Fruit fly (Drosophila melanogaster) whole organism, embryonic: ENCODE measurements around the gene nop5.

Source experiments
- ase ChIP-seq: fragments of 200-800 bp; sonication (Bioruptor generic); IDR thresholded peaks from 3 replicates; pipeline ENCODE4 v1.3.6; 2022; ENCODE audit warnings: missing biosample characterization, missing genetic modification characterization
- run ChIP-seq: fragments of 200-800 bp; sonication (Bioruptor generic); optimal IDR thresholded peaks from 3 replicates; lab custom pipeline; 2018; ENCODE audit warnings: missing biosample characterization, mild to moderate bottlenecking, missing genetic modification characterization

DNA sequence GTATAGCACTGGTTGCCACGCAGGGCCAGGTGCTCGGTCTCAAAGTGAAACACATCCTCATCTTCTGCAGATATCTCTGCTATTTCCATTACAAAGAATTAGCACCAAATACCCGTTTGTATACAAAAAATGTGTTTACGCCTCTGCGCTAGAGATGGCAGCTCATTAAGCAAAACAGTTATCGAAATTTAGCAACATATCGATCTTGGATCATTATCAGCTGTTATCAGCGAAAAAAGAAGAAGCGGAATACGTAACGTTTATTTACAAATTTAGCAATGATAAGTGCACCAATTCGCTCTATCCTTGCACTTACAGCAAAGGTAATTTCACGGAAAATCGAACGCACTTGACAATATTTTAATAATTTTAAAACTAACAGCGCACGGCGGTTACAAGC, 41.6 kb upstream of the nop5 start, which contains the start of the genes Atac1 and Hmgcl:
- TF ChIP-seq run (tag; lab: Kevin White, UChicago) (no peak), ase (GFP tag; lab: Robert Waterston, UW) (no peak)
